Fruit fly (Drosophila melanogaster): Measurements from ENCODE around the gene beg.

beg gene

dm6 chr3L:17050661-17051452 lies 15.4 kb downstream of the beg start:
- peak; percentile 39; the same call in 1 of the 3 replicates for TF ChIP-seq CG34422 (GFP tag; IDR thresholded peaks at IDR 0.05)
- no peak for TF ChIP-seq ham (GFP tag; IDR thresholded peaks at IDR 0.05)
- TF ChIP-seq CHES-1-like (GFP tag; optimal IDR thresholded peaks at IDR 0.05) = no peak
- no peak for TF ChIP-seq HLH4C (GFP tag; IDR thresholded peaks at IDR 0.05; ENCODE audit: partially characterized antibody)
- TF ChIP-seq tio (GFP tag; optimal IDR thresholded peaks at IDR 0.05) = no peak
- TF ChIP-seq jing (GFP tag; optimal IDR thresholded peaks at IDR 0.05) = no peak
- no peak for TF ChIP-seq CG11247 (GFP tag; IDR thresholded peaks at IDR 0.05)
- no peak for TF ChIP-seq Hey (tag; optimal IDR thresholded peaks at IDR 0.05)
- no peak for TF ChIP-seq CG10462 (GFP tag; optimal IDR thresholded peaks at IDR 0.05)
- peak; percentile 11 for TF ChIP-seq phol (tag; optimal IDR thresholded peaks at IDR 0.05)
- TF ChIP-seq CG1529 (GFP tag; optimal IDR thresholded peaks at IDR 0.05) = no peak
- TF ChIP-seq Lhr (GFP tag; optimal IDR thresholded peaks at IDR 0.05) = peak; percentile 12
- TF ChIP-seq Rx (GFP tag; IDR thresholded peaks at IDR 0.05) = no peak
- no peak for TF ChIP-seq CG16815 (GFP tag; optimal IDR thresholded peaks at IDR 0.05)
- peak; percentile 10 for TF ChIP-seq stwl (tag; optimal IDR thresholded peaks at IDR 0.05)
- no peak for TF ChIP-seq Lim3 (GFP tag; IDR thresholded peaks at IDR 0.05)
- no peak for TF ChIP-seq CG18476 (GFP tag; optimal IDR thresholded peaks at IDR 0.05)
- no peak for TF ChIP-seq org-1 (GFP tag; optimal IDR thresholded peaks at IDR 0.05)
- TF ChIP-seq bigmax (GFP tag; optimal IDR thresholded peaks at IDR 0.05) = no peak
- peak in 1 of 2 experiments; percentile 80 for TF ChIP-seq Eip74EF (GFP tag; optimal IDR thresholded peaks at IDR 0.05)
- no peak for TF ChIP-seq CG12219 (GFP tag; optimal IDR thresholded peaks at IDR 0.05)
- TF ChIP-seq da (GFP tag; optimal IDR thresholded peaks at IDR 0.05) = no peak
- no peak for TF ChIP-seq Gsc (GFP tag; IDR thresholded peaks at IDR 0.05)
- no peak for TF ChIP-seq pnt (GFP tag; optimal IDR thresholded peaks at IDR 0.05)
- TF ChIP-seq slou (GFP tag; optimal IDR thresholded peaks at IDR 0.05) = no peak
- TF ChIP-seq gfzf (GFP tag; optimal IDR thresholded peaks at IDR 0.05) = peak; percentile 64
- TF ChIP-seq CG7271 (tag; optimal IDR thresholded peaks at IDR 0.05) = peak; percentile 6
- no peak for TF ChIP-seq CG11504 (tag; optimal IDR thresholded peaks at IDR 0.05)
- TF ChIP-seq CG6654 (GFP tag; optimal IDR thresholded peaks at IDR 0.05) = no peak
- TF ChIP-seq dmrt11E (tag; optimal IDR thresholded peaks at IDR 0.05) = no peak
- TF ChIP-seq Adf1 (GFP tag; IDR thresholded peaks at IDR 0.05) = peak; percentile 70
- 0 out of 4 replicates have a peak, but pooled peaks have one; percentile 7 for TF ChIP-seq chinmo (GFP tag; IDR thresholded peaks at IDR 0.05; ENCODE audit: partially characterized antibody)
- no peak for TF ChIP-seq CG6813 (GFP tag; optimal IDR thresholded peaks at IDR 0.05)
- TF ChIP-seq repo (GFP tag; optimal IDR thresholded peaks at IDR 0.05) = peak; percentile 26
- no peak for TF ChIP-seq ftz-f1 (GFP tag; optimal IDR thresholded peaks at IDR 0.05)
- TF ChIP-seq E2f2 (GFP tag; IDR thresholded peaks at IDR 0.05) = peak; percentile 91
- 0 out of 3 replicates have a peak, but pooled peaks have one; percentile 8 for TF ChIP-seq CG2199 (GFP tag; IDR thresholded peaks at IDR 0.05)
- TF ChIP-seq CG31388 (GFP tag; optimal IDR thresholded peaks at IDR 0.05) = no peak
- peak; percentile 28 for TF ChIP-seq trem (tag; optimal IDR thresholded peaks at IDR 0.05)
- TF ChIP-seq Blimp-1 (GFP tag; optimal IDR thresholded peaks at IDR 0.05) = no peak
- TF ChIP-seq Med (GFP tag) = peak; percentile 49
- TF ChIP-seq CG15269 (tag; optimal IDR thresholded peaks at IDR 0.05) = no peak
- TF ChIP-seq bbx (GFP tag; IDR thresholded peaks at IDR 0.05; ENCODE audit: partially characterized antibody) = peak; percentile 31; the same call in 1 of the 2 replicates
- peak; percentile 45 for TF ChIP-seq YL-1 (GFP tag; optimal IDR thresholded peaks at IDR 0.05)
- TF ChIP-seq fu2 (GFP tag; optimal IDR thresholded peaks at IDR 0.05) = no peak
- TF ChIP-seq Dp (GFP tag; optimal IDR thresholded peaks at IDR 0.05) = peak; percentile 84
- no peak for TF ChIP-seq CG6765 (GFP tag; optimal IDR thresholded peaks at IDR 0.05)
- TF ChIP-seq ewg (GFP tag; optimal IDR thresholded peaks at IDR 0.05) = peak; percentile 83
- TF ChIP-seq CG31441 (GFP tag; IDR thresholded peaks at IDR 0.05) = no peak

Measured in whole organism, embryonic.